ENCODE assay signal across 1 fruit fly cellular context in the genomic region with DNA sequence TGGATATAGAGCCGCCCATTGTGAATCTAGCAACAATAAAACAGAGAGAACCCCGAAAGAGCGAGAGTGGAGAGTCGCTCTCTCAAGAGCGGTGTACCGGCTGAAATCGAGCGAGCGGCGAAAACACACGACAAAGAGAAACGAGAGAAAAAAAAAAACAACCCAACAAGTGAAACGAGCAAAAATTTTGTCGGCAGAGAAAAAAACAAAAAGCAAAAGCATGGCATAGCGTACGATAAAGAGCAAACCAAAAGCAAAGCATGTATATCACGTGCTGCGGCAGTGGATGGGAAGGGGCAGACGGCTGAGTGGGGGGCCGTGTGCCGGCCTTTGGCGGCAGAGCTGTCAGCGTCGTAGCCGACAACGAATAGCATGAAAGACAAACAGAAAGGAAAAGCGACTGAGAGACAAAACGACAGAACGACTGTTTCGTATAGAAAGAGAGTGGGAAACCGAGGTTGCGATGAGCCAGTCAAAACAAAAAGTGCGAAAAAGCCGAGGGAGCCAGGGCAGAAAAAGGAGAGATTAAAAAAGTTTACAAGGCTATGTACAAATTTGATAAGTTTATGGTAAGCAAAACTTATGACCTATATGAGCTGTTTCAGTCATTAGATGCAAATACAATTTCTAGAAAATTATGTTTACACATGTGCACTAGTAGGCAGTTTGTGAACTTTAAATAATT.
TF ChIP-seq lines count a peak whose summit lies in the region.

No protein-coding gene starts in this region.

TF ChIP-seq in whole organism, embryonic, 481 proteins besides CTCF, POLR2A, EP300 and RAD21 (continued from another document):
- TF ChIP-seq lilli (GFP tag; optimal IDR thresholded peaks at IDR 0.05; lab: Kevin White, UChicago) (no peak), CG18011 (GFP tag; optimal IDR thresholded peaks at IDR 0.05; lab: Kevin White, UChicago) (no peak), CG7357 (GFP tag; IDR thresholded peaks at IDR 0.05; lab: Robert Waterston, UW) (no peak), CkIIα-i1 (GFP tag; IDR thresholded peaks at IDR 0.05; lab: Robert Waterston, UW) (no peak), CG13287 (GFP tag; IDR thresholded peaks at IDR 0.05; lab: Robert Waterston, UW; ENCODE audit: partially characterized antibody) (peak; percentile 67), CG8290 (GFP tag; optimal IDR thresholded peaks at IDR 0.05; lab: Kevin White, UChicago) (no peak), CG8290 (tag; optimal IDR thresholded peaks at IDR 0.05; lab: Kevin White, UChicago) (no peak), gro (GFP tag; optimal IDR thresholded peaks at IDR 0.05; lab: Kevin White, UChicago) (peak; percentile 56), inv (GFP tag; IDR thresholded peaks at IDR 0.05; lab: Robert Waterston, UW; ENCODE audit: partially characterized antibody) (no peak), CG31441 (GFP tag; IDR thresholded peaks at IDR 0.05; lab: Robert Waterston, UW) (no peak), CHES-1-like (GFP tag; optimal IDR thresholded peaks at IDR 0.05; lab: Kevin White, UChicago) (peak; percentile 54), Dp (GFP tag; optimal IDR thresholded peaks at IDR 0.05; lab: Kevin White, UChicago) (no peak), Atf3 (GFP tag; optimal IDR thresholded peaks at IDR 0.05; lab: Kevin White, UChicago) (no peak), mirr (GFP tag; optimal IDR thresholded peaks at IDR 0.05; lab: Kevin White, UChicago) (peak; percentile 41), onecut (GFP tag; IDR thresholded peaks at IDR 0.05; lab: Robert Waterston, UW) (peak; percentile 23), hkb (optimal IDR thresholded peaks at IDR 0.05; lab: Kevin White, UChicago) (no peak), hkb (GFP tag; IDR thresholded peaks at IDR 0.05; lab: Robert Waterston, UW) (0 out of 2 replicates have a peak, but pooled peaks have one; percentile 32), slp2 (GFP tag; optimal IDR thresholded peaks at IDR 0.05; lab: Kevin White, UChicago) (no peak), kah (GFP tag; optimal IDR thresholded peaks at IDR 0.05; lab: Kevin White, UChicago) (peak; percentile 43), rib (GFP tag; IDR thresholded peaks at IDR 0.05; lab: Robert Waterston, UW) (peak; percentile 89; the same call in 1 of the 2 replicates), CG3065 (GFP tag; optimal IDR thresholded peaks at IDR 0.05; lab: Kevin White, UChicago) (no peak), lbe (GFP tag; optimal IDR thresholded peaks at IDR 0.05; lab: Kevin White, UChicago) (peak; percentile 61), Hey (tag; optimal IDR thresholded peaks at IDR 0.05; lab: Kevin White, UChicago) (peak; percentile 19), Drgx (GFP tag; IDR thresholded peaks at IDR 0.05; lab: Robert Waterston, UW) (peak; percentile 75), unc-4 (GFP tag; IDR thresholded peaks at IDR 0.05; lab: Robert Waterston, UW; ENCODE audit: partially characterized antibody) (peak; percentile 58), yki (optimal IDR thresholded peaks at IDR 0.05; lab: Kevin White, UChicago) (peak; percentile 77), crol (GFP tag; IDR thresholded peaks at IDR 0.05; lab: Robert Waterston, UW) (peak; percentile 96), CG17802 (tag; optimal IDR thresholded peaks at IDR 0.05; lab: Kevin White, UChicago) (no peak), Deaf1 (tag; optimal IDR thresholded peaks at IDR 0.05; lab: Kevin White, UChicago) (peak; percentile 40), bsh (GFP tag; optimal IDR thresholded peaks at IDR 0.05; lab: Kevin White, UChicago) (peak in 1 of 2 experiments; percentile 76), CG12769 (tag; optimal IDR thresholded peaks at IDR 0.05; lab: Kevin White, UChicago) (peak; percentile 52), cwo (GFP tag; optimal IDR thresholded peaks at IDR 0.05; lab: Kevin White, UChicago) (peak; percentile 100), CG13123 (GFP tag; optimal IDR thresholded peaks at IDR 0.05; lab: Kevin White, UChicago) (no peak), bcd (GFP tag; optimal IDR thresholded peaks at IDR 0.05; lab: Kevin White, UChicago) (no peak), Nf-YA (GFP tag; IDR thresholded peaks at IDR 0.05; lab: Robert Waterston, UW) (0 out of 2 replicates have a peak, but pooled peaks have one; percentile 2), eyg (GFP tag; optimal IDR thresholded peaks at IDR 0.05; lab: Kevin White, UChicago) (no peak), CG17568 (GFP tag; optimal IDR thresholded peaks at IDR 0.05; lab: Kevin White, UChicago) (peak; percentile 18), lab (GFP tag; optimal IDR thresholded peaks at IDR 0.05; lab: Kevin White, UChicago) (peak; percentile 23), CG10431 (GFP tag; optimal IDR thresholded peaks at IDR 0.05; lab: Kevin White, UChicago) (peak; percentile 14), Stat92E (GFP tag; optimal IDR thresholded peaks at IDR 0.05; lab: Kevin White, UChicago) (peak in 1 of 3 experiments; percentile 46), CG34422 (GFP tag; IDR thresholded peaks at IDR 0.05; lab: Robert Waterston, UW) (peak; percentile 92; the same call in 2 of the 3 replicates), CG3163 (GFP tag; optimal IDR thresholded peaks at IDR 0.05; lab: Kevin White, UChicago) (peak; percentile 94), NK7.1 (GFP tag; optimal IDR thresholded peaks at IDR 0.05; lab: Kevin White, UChicago) (no peak), ham (GFP tag; IDR thresholded peaks at IDR 0.05; lab: Robert Waterston, UW) (no peak), CG2889 (GFP tag; IDR thresholded peaks at IDR 0.05; lab: Robert Waterston, UW) (no peak), dmrt11E (tag; optimal IDR thresholded peaks at IDR 0.05; lab: Kevin White, UChicago) (no peak), CG32772 (GFP tag; IDR thresholded peaks at IDR 0.05; lab: Robert Waterston, UW) (peak; percentile 39; the same call in 1 of the 2 replicates), CG16813 (GFP tag; IDR thresholded peaks at IDR 0.05; lab: Robert Waterston, UW; ENCODE audit: partially characterized antibody) (0 out of 3 replicates have a peak, but pooled peaks have one; percentile 6), cad (GFP tag; optimal IDR thresholded peaks at IDR 0.05; lab: Kevin White, UChicago) (peak; percentile 69), Max (GFP tag; optimal IDR thresholded peaks at IDR 0.05; lab: Kevin White, UChicago) (peak; percentile 49), sqz (GFP tag; optimal IDR thresholded peaks at IDR 0.05; lab: Kevin White, UChicago) (peak; percentile 96), CG9932 (GFP tag; IDR thresholded peaks at IDR 0.05; lab: Robert Waterston, UW) (no peak), CG34224 (GFP tag; IDR thresholded peaks at IDR 0.05; lab: Robert Waterston, UW; ENCODE audit: partially characterized antibody) (peak; percentile 49; the same call in 2 of the 3 replicates), CG3995 (GFP tag; optimal IDR thresholded peaks at IDR 0.05; lab: Kevin White, UChicago) (no peak), CG3407 (GFP tag; optimal IDR thresholded peaks at IDR 0.05; lab: Kevin White, UChicago) (no peak), Fer1 (GFP tag; optimal IDR thresholded peaks at IDR 0.05; lab: Kevin White, UChicago) (peak; percentile 33), cg (GFP tag; optimal IDR thresholded peaks at IDR 0.05; lab: Kevin White, UChicago) (peak; percentile 24), dm (GFP tag; optimal IDR thresholded peaks at IDR 0.05; lab: Kevin White, UChicago) (peak; percentile 11), chinmo (GFP tag; IDR thresholded peaks at IDR 0.05; lab: Robert Waterston, UW; ENCODE audit: partially characterized antibody) (peak; percentile 91; the same call in 1 of the 4 replicates), salm (tag; optimal IDR thresholded peaks at IDR 0.05; lab: Kevin White, UChicago) (no peak), Bgb (GFP tag; IDR thresholded peaks at IDR 0.05; lab: Robert Waterston, UW; ENCODE audit: partially characterized antibody) (peak; percentile 23; the same call in 1 of the 2 replicates), Trl (optimal IDR thresholded peaks at IDR 0.05; lab: Kevin White, UChicago) (peak; percentile 96 to 98), Trl (GFP tag; optimal IDR thresholded peaks at IDR 0.05; lab: Kevin White, UChicago) (peak; percentile 68), CG32532 (GFP tag; IDR thresholded peaks at IDR 0.05; lab: Robert Waterston, UW) (peak; percentile 43; the same call in 1 of the 2 replicates), sd (tag; optimal IDR thresholded peaks at IDR 0.05; lab: Kevin White, UChicago) (peak; percentile 70), CG9727 (GFP tag; optimal IDR thresholded peaks at IDR 0.05; lab: Kevin White, UChicago) (no peak), z (GFP tag; IDR thresholded peaks at IDR 0.05; lab: Robert Waterston, UW) (0 out of 3 replicates have a peak, but pooled peaks have one; percentile 37), CG2199 (GFP tag; IDR thresholded peaks at IDR 0.05; lab: Robert Waterston, UW) (0 out of 3 replicates have a peak, but pooled peaks have one; percentile 37), CG2712 (tag; optimal IDR thresholded peaks at IDR 0.05; lab: Kevin White, UChicago) (peak; percentile 33), pros (GFP tag; optimal IDR thresholded peaks at IDR 0.05; lab: Kevin White, UChicago) (peak; percentile 54), fd3F (GFP tag; optimal IDR thresholded peaks at IDR 0.05; lab: Kevin White, UChicago) (no peak), Dad (GFP tag; optimal IDR thresholded peaks at IDR 0.05; lab: Kevin White, UChicago) (no peak), Blimp-1 (GFP tag; optimal IDR thresholded peaks at IDR 0.05; lab: Kevin White, UChicago) (peak; percentile 9), sug (tag; optimal IDR thresholded peaks at IDR 0.05; lab: Kevin White, UChicago) (peak; percentile 80), abd-A (tag; optimal IDR thresholded peaks at IDR 0.05; lab: Kevin White, UChicago) (peak; percentile 86), CG14860 (GFP tag; IDR thresholded peaks at IDR 0.05; lab: Robert Waterston, UW; ENCODE audit: partially characterized antibody) (no peak), scrt (GFP tag; optimal IDR thresholded peaks at IDR 0.05; lab: Kevin White, UChicago) (peak; percentile 92), Nf-YC (tag; optimal IDR thresholded peaks at IDR 0.05; lab: Kevin White, UChicago) (peak; percentile 15), HmgD (GFP tag; optimal IDR thresholded peaks at IDR 0.05; lab: Kevin White, UChicago) (peak; percentile 35)
